Worm (Caenorhabditis elegans): ENCODE measurements around the gene ugt-35.

The ugt-35 gene

ce11 chrV:10661417-10661945 lies 7.4 kb upstream of the ugt-35 start, which contains the start of gene sqv-4 (continued):
- TF ChIP-seq ceh-32 (tag; optimal IDR thresholded peaks at IDR 0.05; ENCODE audit: poor library complexity) (no peak), dve-1 (tag; optimal IDR thresholded peaks at IDR 0.05; ENCODE audit: insufficient read depth) (peak; percentile 26), madf-9 (GFP tag; conservative IDR thresholded peaks at IDR 0.05) (no peak), nhr-25 (tag; optimal IDR thresholded peaks at IDR 0.05; ENCODE audit: borderline replicate concordance, insufficient read depth) (no peak), dmd-6 (GFP tag; IDR thresholded peaks at IDR 0.05) (no peak), nhr-10 (tag; optimal IDR thresholded peaks at IDR 0.05) (no peak), lin-15B (tag; optimal IDR thresholded peaks at IDR 0.05) (no peak), Y48G9A.11 (GFP tag; IDR thresholded peaks at IDR 0.05) (no peak), T20F7.1 (GFP tag; optimal IDR thresholded peaks at IDR 0.05) (peak; percentile 36), zfp-2 (tag; optimal IDR thresholded peaks at IDR 0.05) (no peak), ztf-7 (tag; optimal IDR thresholded peaks at IDR 0.05) (no peak), Y75B8A.6 (GFP tag; IDR thresholded peaks at IDR 0.05) (no peak), ZK546.5 (tag; optimal IDR thresholded peaks at IDR 0.05) (no peak)

ce11 chrV:10659343-10659742 lies 5.3 kb upstream of the ugt-35 start:
- TF ChIP-seq egl-27 (tag; optimal IDR thresholded peaks at IDR 0.05) (no peak), arid-1 (GFP tag; conservative IDR thresholded peaks at IDR 0.05) (0 out of 2 replicates have a peak, but pooled peaks have one; percentile 38), rbr-2 (tag; optimal IDR thresholded peaks at IDR 0.05) (no peak), F49E8.2 (tag; optimal IDR thresholded peaks at IDR 0.05; ENCODE audit: borderline replicate concordance) (peak; percentile 26), nhr-41 (GFP tag; IDR thresholded peaks at IDR 0.05) (no peak)

ce11 chrV:10657959-10658358 lies 3.9 kb upstream of the ugt-35 start, which contains the start of gene tut-2:
Gene tut-2 (plus strand): TSS chrV:10658235.
- TF ChIP-seq pha-4 (GFP tag; IDR thresholded peaks at IDR 0.05) = no peak
- no peak for TF ChIP-seq pha-4 (tag; optimal IDR thresholded peaks at IDR 0.05)
- no peak for TF ChIP-seq tra-1 (GFP tag; IDR thresholded peaks at IDR 0.05)
- TF ChIP-seq spr-3 (GFP tag; optimal IDR thresholded peaks at IDR 0.05) = no peak
- no peak for TF ChIP-seq nhr-111 (GFP tag; optimal IDR thresholded peaks at IDR 0.05)
- TF ChIP-seq dpl-1 (GFP tag; optimal IDR thresholded peaks at IDR 0.05) = peak; percentile 22
- TF ChIP-seq nhr-25 (tag; optimal IDR thresholded peaks at IDR 0.05; ENCODE audit: borderline replicate concordance, insufficient read depth) = no peak

ce11 chrV:10656958-10657357 lies 2.9 kb upstream of the ugt-35 start, which contains the start of gene ugt-34:
Gene ugt-34 (minus strand): TSS chrV:10656978.
- TF ChIP-seq nhr-102 (tag; optimal IDR thresholded peaks at IDR 0.05) (no peak), nhr-28 (tag; optimal IDR thresholded peaks at IDR 0.05) (peak; percentile 99), F37D6.2 (tag; optimal IDR thresholded peaks at IDR 0.05) (no peak), ceh-82 (tag; optimal IDR thresholded peaks at IDR 0.05) (no peak), pqm-1 (tag; optimal IDR thresholded peaks at IDR 0.05) (peak; percentile 9), ctbp-1 (GFP tag; IDR thresholded peaks at IDR 0.05) (no peak), snpc-4 (tag; optimal IDR thresholded peaks at IDR 0.05) (no peak), lin-29 (GFP tag; IDR thresholded peaks at IDR 0.05) (no peak), lim-7 (GFP tag; IDR thresholded peaks at IDR 0.05) (no peak), ceh-44 (GFP tag; IDR thresholded peaks at IDR 0.05) (no peak)

ce11 chrV:10648146-10648545 lies 5.9 kb downstream of the ugt-35 start, which contains the start of gene aqp-6:
Gene aqp-6 (plus strand): TSS chrV:10648446.
- no peak for TF ChIP-seq ceh-20 (GFP tag; IDR thresholded peaks at IDR 0.05)
- TF ChIP-seq lin-39 (tag; optimal IDR thresholded peaks at IDR 0.05) = no peak
- TF ChIP-seq nhr-237 (tag; optimal IDR thresholded peaks at IDR 0.05) = no peak
- TF ChIP-seq T26A8.4 (GFP tag; IDR thresholded peaks at IDR 0.05) = no peak
- TF ChIP-seq F10B5.3 (tag; optimal IDR thresholded peaks at IDR 0.05) = no peak
- no peak for TF ChIP-seq nhr-111 (GFP tag; optimal IDR thresholded peaks at IDR 0.05)
- no peak for TF ChIP-seq hif-1 (tag; optimal IDR thresholded peaks at IDR 0.05)
- TF ChIP-seq dmd-8 (GFP tag; IDR thresholded peaks at IDR 0.05) = no peak
- no peak for TF ChIP-seq zag-1 (tag; optimal IDR thresholded peaks at IDR 0.05)
- no peak for TF ChIP-seq egl-27 (tag; optimal IDR thresholded peaks at IDR 0.05)
- no peak for TF ChIP-seq mxl-2 (GFP tag; conservative IDR thresholded peaks at IDR 0.05)
- no peak for TF ChIP-seq daf-16 (GFP tag; optimal IDR thresholded peaks at IDR 0.05)
- TF ChIP-seq daf-16 (tag; optimal IDR thresholded peaks at IDR 0.05) = no peak
- TF ChIP-seq spr-3 (GFP tag; optimal IDR thresholded peaks at IDR 0.05) = no peak
- no peak for TF ChIP-seq php-3 (GFP tag; IDR thresholded peaks at IDR 0.05)
- TF ChIP-seq lin-29 (GFP tag; IDR thresholded peaks at IDR 0.05) = no peak

All from whole organism, L4 larva.